Worm (Caenorhabditis elegans) whole organism, early embryonic: ENCODE data around the gene F42C5.6.

Experiments used
- B0310.2 ChIP-seq: sonication (generic microtip); optimal IDR thresholded peaks from 2 replicates; lab custom pipeline; 2016; ENCODE audit warnings: mild to moderate bottlenecking, missing genetic modification characterization, missing compliant biosample characterization
- F13C5.2 ChIP-seq: sonication (generic microtip); optimal IDR thresholded peaks from 2 replicates; lab custom pipeline; 2017; ENCODE audit warnings: mild to moderate bottlenecking, missing genetic modification characterization, inconsistent platforms, missing compliant biosample characterization

- TF ChIP-seq F13C5.2 (tag; lab: Kevin White, UChicago) = no peak
- no peak for TF ChIP-seq B0310.2 (tag; lab: Kevin White, UChicago)
These were observed 10.0 kb upstream of the F42C5.6 start for ce11 chrIV:7318900-7319299.
